Fruit fly (Drosophila melanogaster): ENCODE results near the gene gny.

DNA sequence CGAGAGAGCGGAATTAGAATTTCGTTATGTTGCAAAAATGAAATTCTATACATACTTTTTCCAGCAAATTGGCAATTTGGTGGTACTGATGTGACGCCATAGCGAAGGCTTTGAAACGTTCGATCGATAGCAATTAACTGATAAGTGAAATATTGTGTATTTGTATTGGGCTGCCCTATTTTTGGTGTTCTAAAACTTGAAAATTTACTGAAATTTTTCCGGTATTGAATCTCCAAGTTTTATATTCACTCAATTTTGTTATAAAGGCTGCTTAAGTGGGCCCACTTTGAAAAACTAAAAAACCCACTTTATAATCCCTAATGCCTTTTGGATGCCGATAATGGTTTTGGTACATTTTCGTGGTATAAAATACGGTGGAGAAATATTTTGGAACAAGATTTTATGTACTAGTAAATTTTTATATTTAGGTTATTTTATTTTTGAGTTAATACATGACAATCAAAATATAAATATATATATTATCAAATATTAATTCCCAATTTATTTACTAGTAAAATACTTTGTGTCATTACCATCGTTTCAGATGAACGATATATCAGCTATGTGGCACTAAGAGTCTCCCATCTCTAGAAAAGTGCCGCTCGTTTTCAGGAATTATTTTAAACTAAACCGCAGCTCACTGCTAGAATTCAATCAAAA lies 17.4 kb upstream of the gny start, which contains the start of the genes Cand1 and pim:
- TF ChIP-seq Abd-B (GFP tag; optimal IDR thresholded peaks at IDR 0.05) (no peak), usp (GFP tag; optimal IDR thresholded peaks at IDR 0.05) (no peak), h (GFP tag; optimal IDR thresholded peaks at IDR 0.05) (no peak), Myc (optimal IDR thresholded peaks at IDR 0.05) (no peak), lola (GFP tag; optimal IDR thresholded peaks at IDR 0.05) (no peak), dmrt93B (GFP tag; optimal IDR thresholded peaks at IDR 0.05) (no peak)

All from whole organism, wandering third instar larva.